Worm (Caenorhabditis elegans) whole organism, young adult: Measurements from ENCODE around the gene arl-5.
A peak's percentile ranks its signal among the peaks of the same experiment; 100 is the strongest.

Experiments
- B0019.2 ChIP-seq: fragments of 200-800 bp; sonication (Bioruptor generic); conservative IDR thresholded peaks from 2 replicates; pipeline ENCODE4 v1.3.6; 2022; ENCODE audit warnings: missing genetic modification reagents, missing genetic modification characterization, missing compliant biosample characterization
- C06A6.2 ChIP-seq: fragments of 200-800 bp; sonication (Bioruptor generic); conservative IDR thresholded peaks from 2 replicates; pipeline ENCODE4 v1.3.6; 2022; ENCODE audit warnings: missing genetic modification characterization, missing compliant biosample characterization
- C17E4.6 ChIP-seq: fragments of 200-800 bp; sonication (Bioruptor generic); IDR thresholded peaks from 2 replicates; pipeline ENCODE4 v1.3.6; 2022; ENCODE audit warnings: missing genetic modification reagents, missing genetic modification characterization, missing compliant biosample characterization
- F10E7.11 ChIP-seq: sonication (generic microtip); optimal IDR thresholded peaks from 2 replicates; lab custom pipeline; 2017; ENCODE audit warnings: mild to moderate bottlenecking, missing genetic modification characterization, moderate library complexity, missing compliant biosample characterization
- F22D6.2 ChIP-seq: sonication (generic microtip); optimal IDR thresholded peaks from 2 replicates; lab custom pipeline; 2016; ENCODE audit warnings: mild to moderate bottlenecking, missing genetic modification characterization, missing compliant biosample characterization
- F33H1.4 ChIP-seq: fragments of 200-800 bp; sonication (Bioruptor generic); IDR thresholded peaks from 2 replicates; pipeline ENCODE4 v1.3.6; 2022; ENCODE audit warnings: missing genetic modification reagents, missing genetic modification characterization, missing compliant biosample characterization
- K12H6.12 ChIP-seq: fragments of 200-800 bp; sonication (Bioruptor generic); optimal IDR thresholded peaks from 2 replicates; lab custom pipeline; 2018; ENCODE audit warnings: mild to moderate bottlenecking, missing genetic modification characterization, missing compliant biosample characterization
- Y79H2A.3 ChIP-seq: fragments of 200-800 bp; sonication (Bioruptor generic); conservative IDR thresholded peaks from 2 replicates; pipeline ENCODE4 v1.3.6; 2022; ENCODE audit warnings: missing genetic modification reagents, missing genetic modification characterization, missing compliant biosample characterization
- Y95B8A.8 ChIP-seq: fragments of 200-800 bp; sonication (Bioruptor generic); IDR thresholded peaks from 2 replicates; pipeline ENCODE4 v1.3.6; 2022; ENCODE audit warnings: missing genetic modification reagents, missing genetic modification characterization, missing compliant biosample characterization
- ama-1 ChIP-seq, 3 experiments: fragments of 150-350 bp in 1 of 3; sonication (generic microtip) in 2 of 3; optimal IDR thresholded peaks; 2 replicates each; lab custom pipeline; 2014 to 2018; ENCODE audit warnings: missing biosample characterization in 2 of 3, missing genetic modification characterization in 2 of 3, missing genetic modification reagents in 2 of 3
- aptf-2 ChIP-seq: fragments of 200-800 bp; sonication (Bioruptor generic); conservative IDR thresholded peaks from 2 replicates; pipeline ENCODE4 v1.3.6; 2022; ENCODE audit warnings: missing genetic modification reagents, missing genetic modification characterization, missing compliant biosample characterization
- atf-7 ChIP-seq: sonication (generic microtip); optimal IDR thresholded peaks from 2 replicates; lab custom pipeline; 2017; ENCODE audit warnings: mild to moderate bottlenecking, missing genetic modification characterization, missing compliant biosample characterization
- athp-1 ChIP-seq: sonication (generic microtip); optimal IDR thresholded peaks from 2 replicates; lab custom pipeline; 2017; ENCODE audit warnings: mild to moderate bottlenecking, missing genetic modification characterization, missing compliant biosample characterization
- attf-3 ChIP-seq: fragments of 200-800 bp; sonication (Bioruptor generic); conservative IDR thresholded peaks from 2 replicates; pipeline ENCODE4 v1.3.6; 2022; ENCODE audit warnings: missing genetic modification reagents, missing genetic modification characterization, missing compliant biosample characterization
- attf-5 ChIP-seq: fragments of 200-800 bp; sonication (Bioruptor generic); optimal IDR thresholded peaks from 2 replicates; lab custom pipeline; 2018; ENCODE audit warnings: mild to moderate bottlenecking, missing genetic modification characterization, missing compliant biosample characterization
- attf-6 ChIP-seq: fragments of 200-800 bp; sonication (Bioruptor generic); IDR thresholded peaks from 2 replicates; pipeline ENCODE4 v1.3.6; 2022; ENCODE audit warnings: missing genetic modification reagents, missing genetic modification characterization, missing compliant biosample characterization
- bed-1 ChIP-seq: fragments of 200-800 bp; sonication (Bioruptor generic); IDR thresholded peaks from 2 replicates; pipeline ENCODE4 v1.3.6; 2022; ENCODE audit warnings: missing genetic modification reagents, missing genetic modification characterization, missing compliant biosample characterization
- cebp-1 ChIP-seq, 2 experiments: fragments of 200-800 bp in 1 of 2; sonication (Bioruptor generic) in 1 of 2; sonication (generic microtip) in 1 of 2; IDR thresholded peaks in 1 of 2; optimal IDR thresholded peaks in 1 of 2; 2 replicates each; pipeline versions ENCODE4 v1.3.6 to Lab custom; 2017 to 2022; ENCODE audit warnings: missing compliant biosample characterization in 2 of 2, missing genetic modification characterization in 2 of 2, mild to moderate bottlenecking in 1 of 2, missing genetic modification reagents in 1 of 2, moderate library complexity in 1 of 2
- cebp-2 ChIP-seq: fragments of 200-800 bp; sonication (Bioruptor generic); IDR thresholded peaks from 2 replicates; pipeline ENCODE4 v1.3.6; 2022; ENCODE audit warnings: missing genetic modification characterization, missing compliant biosample characterization
- ceh-100 ChIP-seq: fragments of 200-800 bp; sonication (Bioruptor generic); IDR thresholded peaks from 2 replicates; pipeline ENCODE4 v1.3.6; 2022; ENCODE audit warnings: missing genetic modification reagents, missing genetic modification characterization, missing compliant biosample characterization
- ceh-91 ChIP-seq: fragments of 200-800 bp; sonication (Bioruptor generic); IDR thresholded peaks from 2 replicates; pipeline ENCODE4 v1.3.6; 2022; ENCODE audit warnings: missing genetic modification reagents, missing genetic modification characterization, missing compliant biosample characterization
- dox-1 ChIP-seq: fragments of 200-800 bp; sonication (Bioruptor generic); IDR thresholded peaks from 2 replicates; pipeline ENCODE4 v1.3.6; 2022; ENCODE audit warnings: missing genetic modification reagents, missing genetic modification characterization, missing compliant biosample characterization
- dpff-1 ChIP-seq: sonication (generic microtip); optimal IDR thresholded peaks from 2 replicates; lab custom pipeline; 2017; ENCODE audit warnings: mild to moderate bottlenecking, missing genetic modification characterization, missing compliant biosample characterization
- egl-44 ChIP-seq: fragments of 200-800 bp; sonication (Bioruptor generic); IDR thresholded peaks from 2 replicates; pipeline ENCODE4 v1.3.6; 2022; ENCODE audit warnings: missing genetic modification reagents, missing genetic modification characterization, missing compliant biosample characterization
- ekl-4 ChIP-seq: fragments of 200-800 bp; sonication (Bioruptor generic); IDR thresholded peaks from 2 replicates; pipeline ENCODE4 v1.3.6; 2022; ENCODE audit warnings: missing genetic modification reagents, missing genetic modification characterization, missing compliant biosample characterization
- him-1 ChIP-seq: sonication (generic microtip); optimal IDR thresholded peaks from 2 replicates; lab custom pipeline; 2016; ENCODE audit warnings: missing genotype, missing genetic modification reagents, missing genetic modification characterization, missing compliant biosample characterization
- hlh-26 ChIP-seq: fragments of 200-800 bp; sonication (Bioruptor generic); conservative IDR thresholded peaks from 2 replicates; pipeline ENCODE4 v1.3.6; 2022; ENCODE audit warnings: missing genetic modification reagents, missing genetic modification characterization, missing compliant biosample characterization
- hmg-1.2 ChIP-seq: fragments of 200-800 bp; sonication (Bioruptor generic); IDR thresholded peaks from 2 replicates; pipeline ENCODE4 v1.3.6; 2022; ENCODE audit warnings: missing genetic modification reagents, missing genetic modification characterization, missing compliant biosample characterization
- hmg-20 ChIP-seq: fragments of 200-800 bp; sonication (Bioruptor generic); IDR thresholded peaks from 2 replicates; pipeline ENCODE4 v1.3.6; 2022; ENCODE audit warnings: missing genetic modification reagents, missing genetic modification characterization, missing compliant biosample characterization
- hrde-1 ChIP-seq: sonication (generic microtip); optimal IDR thresholded peaks from 2 replicates; lab custom pipeline; 2016; ENCODE audit warnings: missing genetic modification characterization, mild to moderate bottlenecking, missing compliant biosample characterization, moderate library complexity, missing genotype, missing genetic modification reagents, borderline replicate concordance
- hsf-1 ChIP-seq: fragments of 200-800 bp; sonication (Bioruptor generic); IDR thresholded peaks from 2 replicates; pipeline ENCODE4 v1.3.6; 2022; ENCODE audit warnings: missing genetic modification reagents, missing genetic modification characterization, missing compliant biosample characterization
- lag-1 ChIP-seq: fragments of 200-800 bp; sonication (Bioruptor generic); IDR thresholded peaks from 2 replicates; pipeline ENCODE4 v1.3.6; 2022; ENCODE audit warnings: missing genetic modification reagents, missing genetic modification characterization, missing compliant biosample characterization
- let-526 ChIP-seq: fragments of 200-800 bp; sonication (Bioruptor generic); IDR thresholded peaks from 2 replicates; pipeline ENCODE4 v1.3.6; 2022; ENCODE audit warnings: missing genetic modification reagents, missing genetic modification characterization, missing compliant biosample characterization
- let-607 ChIP-seq, 2 experiments: fragments of 200-800 bp in 1 of 2; sonication (Bioruptor generic) in 1 of 2; sonication (generic microtip) in 1 of 2; optimal IDR thresholded peaks; 2 replicates each; lab custom pipeline; 2016 to 2018; ENCODE audit warnings: mild to moderate bottlenecking in 2 of 2, missing compliant biosample characterization in 2 of 2, missing genetic modification characterization in 2 of 2, moderate library complexity in 2 of 2, missing genotype in 1 of 2
- lin-40 ChIP-seq: sonication (generic microtip); optimal IDR thresholded peaks from 2 replicates; lab custom pipeline; 2016; ENCODE audit warnings: missing genetic modification characterization, mild to moderate bottlenecking, missing compliant biosample characterization, missing genotype, missing genetic modification reagents
- lin-54 ChIP-seq: fragments of 200-800 bp; sonication (Bioruptor generic); optimal IDR thresholded peaks from 2 replicates; lab custom pipeline; 2018; ENCODE audit warnings: mild to moderate bottlenecking, missing genetic modification characterization, missing compliant biosample characterization
- madf-8 ChIP-seq: fragments of 200-800 bp; sonication (Bioruptor generic); conservative IDR thresholded peaks from 2 replicates; pipeline ENCODE4 v1.3.6; 2022; ENCODE audit warnings: missing genetic modification reagents, missing genetic modification characterization, missing compliant biosample characterization
- nfya-1 ChIP-seq: sonication (generic microtip); optimal IDR thresholded peaks from 2 replicates; lab custom pipeline; 2017; ENCODE audit warnings: antibody characterized with exemption, missing compliant biosample characterization, missing genetic modification characterization, borderline replicate concordance; ENCODE audit not compliant: insufficient read depth
- nfyb-1 ChIP-seq: fragments of 200-800 bp; sonication (Bioruptor generic); IDR thresholded peaks from 2 replicates; pipeline ENCODE4 v1.3.6; 2022; ENCODE audit warnings: missing genetic modification reagents, missing genetic modification characterization, missing compliant biosample characterization
- nhr-120 ChIP-seq: fragments of 200-800 bp; sonication (Bioruptor generic); IDR thresholded peaks from 2 replicates; pipeline ENCODE4 v1.3.6; 2022; ENCODE audit warnings: missing genetic modification characterization, missing compliant biosample characterization
- pha-4 ChIP-seq: fragments of 150-350 bp; sonication (generic microtip); optimal IDR thresholded peaks from 2 replicates; lab custom pipeline; 2014; ENCODE audit warnings: missing biosample characterization, missing genetic modification reagents, missing genetic modification characterization
- rcor-1 ChIP-seq: fragments of 200-800 bp; sonication (Bioruptor generic); IDR thresholded peaks from 2 replicates; pipeline ENCODE4 v1.3.6; 2022; ENCODE audit warnings: missing genetic modification reagents, missing genetic modification characterization, missing compliant biosample characterization
- sea-2 ChIP-seq: fragments of 200-800 bp; sonication (Bioruptor generic); IDR thresholded peaks from 2 replicates; pipeline ENCODE4 v1.3.6; 2022; ENCODE audit warnings: missing genetic modification characterization, missing compliant biosample characterization
- snpc-1.3 ChIP-seq: sonication (generic microtip); optimal IDR thresholded peaks from 2 replicates; lab custom pipeline; 2017; ENCODE audit warnings: missing genetic modification characterization, mild to moderate bottlenecking, missing compliant biosample characterization, antibody characterized with exemption, moderate library complexity, missing genotype, missing genetic modification reagents; ENCODE audit not compliant: insufficient read depth
- tlf-1 ChIP-seq: fragments of 200-800 bp; sonication (Bioruptor generic); optimal IDR thresholded peaks from 2 replicates; lab custom pipeline; 2018; ENCODE audit warnings: mild to moderate bottlenecking, missing genetic modification characterization, missing compliant biosample characterization
- unc-62 ChIP-seq: fragments of 150-350 bp; optimal IDR thresholded peaks from 2 replicates; lab custom pipeline; 2014; ENCODE audit warnings: missing biosample characterization, missing genetic modification reagents, missing genetic modification characterization
- xnd-1 ChIP-seq: sonication (generic microtip); optimal IDR thresholded peaks from 2 replicates; lab custom pipeline; 2016; ENCODE audit warnings: missing genotype, missing genetic modification reagents, missing genetic modification characterization, missing compliant biosample characterization
- ztf-18 ChIP-seq: sonication (generic microtip); optimal IDR thresholded peaks from 2 replicates; lab custom pipeline; 2016; ENCODE audit warnings: missing genotype, mild to moderate bottlenecking, missing genetic modification characterization, missing compliant biosample characterization

arl-5 gene

ce11 chrIII:9802045-9802444, 21.0 kb upstream of the arl-5 start:
- no peak for TF ChIP-seq aptf-2 (GFP tag; lab: Robert Waterston, UW)
- TF ChIP-seq egl-44 = no peak
- peak; percentile 73 for TF ChIP-seq him-1 (tag; lab: Kevin White, UChicago)
- TF ChIP-seq rcor-1 (GFP tag; lab: Robert Waterston, UW) = no peak
- no peak for TF ChIP-seq pha-4 (tag; lab: Kevin White, UChicago)
- TF ChIP-seq lin-54 = no peak
- no peak for TF ChIP-seq bed-1
- TF ChIP-seq xnd-1 = no peak
- no peak for TF ChIP-seq C06A6.2 (GFP tag; lab: Robert Waterston, UW)
- TF ChIP-seq ztf-18 = no peak
- TF ChIP-seq hrde-1 (tag; lab: Kevin White, UChicago) = peak; percentile 2
- no peak for TF ChIP-seq F10E7.11 (tag; lab: Kevin White, UChicago)
- TF ChIP-seq dox-1 (GFP tag; lab: Robert Waterston, UW) = 0 out of 2 replicates have a peak, but pooled peaks have one; percentile 29
- TF ChIP-seq hmg-20 (GFP tag; lab: Robert Waterston, UW) = no peak
- TF ChIP-seq let-607 (tag; optimal IDR thresholded peaks at IDR 0.05; lab: Kevin White, UChicago) = no peak
- TF ChIP-seq let-526 (GFP tag; lab: Robert Waterston, UW) = no peak
- no peak for TF ChIP-seq sea-2 (GFP tag; lab: Robert Waterston, UW)
- TF ChIP-seq cebp-1 (GFP tag; IDR thresholded peaks at IDR 0.05; lab: Robert Waterston, UW) = no peak
- TF ChIP-seq cebp-1 (tag; optimal IDR thresholded peaks at IDR 0.05; lab: Kevin White, UChicago) = no peak
- no peak for TF ChIP-seq attf-6
- TF ChIP-seq hmg-1.2 (GFP tag; lab: Robert Waterston, UW) = no peak
- peak; percentile 4 for TF ChIP-seq athp-1 (tag; lab: Kevin White, UChicago)
- no peak for TF ChIP-seq cebp-2 (GFP tag; lab: Robert Waterston, UW)
- no peak for TF ChIP-seq ceh-100 (GFP tag; lab: Robert Waterston, UW)
- TF ChIP-seq hlh-26 (GFP tag; lab: Robert Waterston, UW) = no peak
- TF ChIP-seq nhr-120 (GFP tag; lab: Robert Waterston, UW) = no peak
- no peak for TF ChIP-seq dpff-1
- TF ChIP-seq attf-5 (GFP tag; lab: Kevin White, UChicago) = no peak
- TF ChIP-seq Y79H2A.3 = 0 out of 2 replicates have a peak, but pooled peaks have one; percentile 21
- TF ChIP-seq atf-7 (tag; lab: Kevin White, UChicago) = no peak
- TF ChIP-seq ceh-91 = no peak
- TF ChIP-seq snpc-1.3 (tag; lab: Kevin White, UChicago) = no peak
- no peak for TF ChIP-seq ama-1 (optimal IDR thresholded peaks at IDR 0.05; lab: Kevin White, UChicago)
- TF ChIP-seq ama-1 (GFP tag; optimal IDR thresholded peaks at IDR 0.05; lab: Kevin White, UChicago) = no peak
- TF ChIP-seq C17E4.6 (GFP tag; lab: Robert Waterston, UW) = no peak
- no peak for TF ChIP-seq unc-62 (GFP tag; lab: Kevin White, UChicago)
- TF ChIP-seq lin-40 = no peak
- TF ChIP-seq F33H1.4 (GFP tag; lab: Robert Waterston, UW) = no peak
- no peak for TF ChIP-seq attf-3 (GFP tag; lab: Robert Waterston, UW)
- TF ChIP-seq nfya-1 (tag; lab: Kevin White, UChicago) = no peak
- TF ChIP-seq nfyb-1 = no peak
- 0 out of 2 replicates have a peak, but pooled peaks have one; percentile 67 for TF ChIP-seq Y95B8A.8 (GFP tag; lab: Robert Waterston, UW)
- peak; percentile 53; the same call in 1 of the 2 replicates for TF ChIP-seq hsf-1 (GFP tag; lab: Robert Waterston, UW)
- TF ChIP-seq F22D6.2 (tag; lab: Kevin White, UChicago) = no peak
- TF ChIP-seq ekl-4 (GFP tag; lab: Robert Waterston, UW) = no peak
- TF ChIP-seq madf-8 (GFP tag; lab: Robert Waterston, UW) = no peak
- TF ChIP-seq tlf-1 (GFP tag; lab: Kevin White, UChicago) = no peak
- no peak for TF ChIP-seq B0019.2 (GFP tag; lab: Robert Waterston, UW)
- TF ChIP-seq lag-1 (GFP tag; lab: Robert Waterston, UW) = no peak
- TF ChIP-seq K12H6.12 (tag; lab: Kevin White, UChicago) = no peak
